Worm (Caenorhabditis elegans): ENCODE measurements around the gene srsx-35.

DNA sequence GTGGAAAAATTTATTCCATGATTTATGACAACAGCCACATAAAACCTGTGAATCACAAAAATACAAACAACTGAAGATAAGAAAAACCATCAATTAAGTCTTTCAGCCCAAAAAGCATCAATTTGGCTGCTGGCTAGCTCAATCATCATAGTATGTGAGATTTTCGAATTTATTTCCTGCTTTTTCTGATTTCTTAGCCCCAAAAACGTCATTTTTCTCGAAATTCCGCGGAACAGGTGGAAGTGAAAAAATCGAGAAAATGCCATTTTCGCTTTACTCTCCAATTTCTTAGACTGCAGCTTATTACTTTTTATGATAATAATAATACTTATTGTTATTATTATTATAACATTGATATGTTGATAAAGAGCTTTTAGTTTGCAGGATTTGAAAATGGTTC lies 39.3 kb upstream of the srsx-35 start, which contains the start of gene srxa-15:
- no peak for TF ChIP-seq nhr-129 (tag; optimal IDR thresholded peaks at IDR 0.05)
- no peak for TF ChIP-seq nhr-12 (tag; optimal IDR thresholded peaks at IDR 0.05)
- no peak for TF ChIP-seq egl-27 (tag; optimal IDR thresholded peaks at IDR 0.05)
- TF ChIP-seq aly-2 (tag; optimal IDR thresholded peaks at IDR 0.05) = no peak
- TF ChIP-seq nhr-10 (tag; optimal IDR thresholded peaks at IDR 0.05) = no peak
- TF ChIP-seq elt-1 (tag; optimal IDR thresholded peaks at IDR 0.05) = no peak
- no peak for TF ChIP-seq mdl-1 (tag; optimal IDR thresholded peaks at IDR 0.05)
- no peak for TF ChIP-seq elt-3 (tag; optimal IDR thresholded peaks at IDR 0.05)
- TF ChIP-seq lin-11 (tag; optimal IDR thresholded peaks at IDR 0.05) = no peak
- no peak for TF ChIP-seq F13H6.1 (tag; optimal IDR thresholded peaks at IDR 0.05)

All from whole organism, L2 larva.